Worm (Caenorhabditis elegans) whole organism, late embryonic: ENCODE measurements around the gene zipt-13.

ENCODE experiments used
- F13H6.1 ChIP-seq: sonication (generic microtip); optimal IDR thresholded peaks from 2 replicates; lab custom pipeline; 2016; ENCODE audit warnings: missing genetic modification characterization, missing compliant biosample characterization
- K09A11.1 ChIP-seq: sonication (generic microtip); optimal IDR thresholded peaks from 2 replicates; lab custom pipeline; 2017; ENCODE audit warnings: antibody characterized with exemption, mild to moderate bottlenecking, missing genetic modification characterization, missing compliant biosample characterization; ENCODE audit not compliant: insufficient read depth
- T23F11.4 ChIP-seq: fragments of 200-800 bp; sonication (Bioruptor generic); optimal IDR thresholded peaks from 2 replicates; lab custom pipeline; 2018; ENCODE audit warnings: mild to moderate bottlenecking, missing genetic modification characterization, missing compliant biosample characterization
- ama-1 ChIP-seq: fragments of 150-350 bp; optimal IDR thresholded peaks from 2 replicates; lab custom pipeline; 2014
- ceh-14 ChIP-seq: sonication (generic microtip); optimal IDR thresholded peaks from 2 replicates; lab custom pipeline; 2016; ENCODE audit warnings: missing genotype, missing genetic modification characterization, missing compliant biosample characterization
- ceh-18 ChIP-seq: sonication (generic microtip); optimal IDR thresholded peaks from 2 replicates; lab custom pipeline; 2016; ENCODE audit warnings: missing genetic modification characterization, missing compliant biosample characterization
- ceh-2 ChIP-seq: sonication (generic microtip); optimal IDR thresholded peaks from 2 replicates; lab custom pipeline; 2016; ENCODE audit warnings: missing genotype, missing genetic modification characterization, missing compliant biosample characterization
- ceh-31 ChIP-seq: sonication (generic microtip); optimal IDR thresholded peaks from 2 replicates; lab custom pipeline; 2016; ENCODE audit warnings: missing genetic modification characterization, missing compliant biosample characterization
- ceh-34 ChIP-seq: sonication (generic microtip); optimal IDR thresholded peaks from 2 replicates; lab custom pipeline; 2016; ENCODE audit warnings: mild to moderate bottlenecking, missing genetic modification characterization, missing compliant biosample characterization
- ceh-48 ChIP-seq: sonication (generic microtip); optimal IDR thresholded peaks from 2 replicates; lab custom pipeline; 2016; ENCODE audit warnings: missing genetic modification characterization, inconsistent platforms, missing compliant biosample characterization
- ceh-9 ChIP-seq: sonication (generic microtip); optimal IDR thresholded peaks from 2 replicates; lab custom pipeline; 2016; ENCODE audit warnings: mild to moderate bottlenecking, missing genetic modification characterization, inconsistent platforms, missing compliant biosample characterization
- elt-4 ChIP-seq: sonication (generic microtip); optimal IDR thresholded peaks from 2 replicates; lab custom pipeline; 2016; ENCODE audit warnings: missing genetic modification characterization, missing compliant biosample characterization
- eyg-1 ChIP-seq: sonication (generic microtip); optimal IDR thresholded peaks from 2 replicates; lab custom pipeline; 2016; ENCODE audit warnings: missing genotype, missing genetic modification characterization, missing compliant biosample characterization
- fax-1 ChIP-seq: sonication (generic microtip); optimal IDR thresholded peaks from 2 replicates; lab custom pipeline; 2016; ENCODE audit warnings: missing genotype, missing genetic modification characterization, missing compliant biosample characterization
- fkh-10 ChIP-seq: fragments of 150-350 bp; optimal IDR thresholded peaks from 2 replicates; lab custom pipeline; 2014; ENCODE audit warnings: missing biosample characterization, missing genetic modification reagents, missing genetic modification characterization
- fkh-6 ChIP-seq: sonication (generic microtip); optimal IDR thresholded peaks from 2 replicates; lab custom pipeline; 2016; ENCODE audit warnings: missing genetic modification characterization, missing compliant biosample characterization
- gmeb-2 ChIP-seq: sonication (generic microtip); optimal IDR thresholded peaks from 2 replicates; lab custom pipeline; 2016; ENCODE audit warnings: missing genetic modification characterization, inconsistent platforms, missing compliant biosample characterization
- hlh-30 ChIP-seq: sonication (generic microtip); optimal IDR thresholded peaks from 2 replicates; lab custom pipeline; 2017; ENCODE audit warnings: antibody characterized with exemption, missing genetic modification characterization, missing compliant biosample characterization; ENCODE audit not compliant: insufficient read depth
- hlh-8 ChIP-seq: sonication (generic microtip); optimal IDR thresholded peaks from 2 replicates; lab custom pipeline; 2016; ENCODE audit warnings: missing genotype, missing genetic modification characterization, missing compliant biosample characterization
- lim-6 ChIP-seq: sonication (generic microtip); optimal IDR thresholded peaks from 2 replicates; lab custom pipeline; 2016; ENCODE audit warnings: missing genetic modification characterization, missing compliant biosample characterization
- lin-11 ChIP-seq: fragments of 200-800 bp; sonication (Bioruptor generic); optimal IDR thresholded peaks from 2 replicates; lab custom pipeline; 2018; ENCODE audit warnings: mild to moderate bottlenecking, missing genetic modification characterization, missing compliant biosample characterization
- pag-3 ChIP-seq: sonication (generic microtip); optimal IDR thresholded peaks from 2 replicates; lab custom pipeline; 2016; ENCODE audit warnings: missing compliant biosample characterization, missing genetic modification characterization, borderline replicate concordance
- pha-4 ChIP-seq: fragments of 150-350 bp; optimal IDR thresholded peaks from 2 replicates; lab custom pipeline; 2018; ENCODE audit warnings: missing biosample characterization, missing genetic modification reagents, missing genetic modification characterization
- pqm-1 ChIP-seq: sonication (generic microtip); optimal IDR thresholded peaks from 2 replicates; lab custom pipeline; 2016; ENCODE audit warnings: missing genetic modification characterization, missing compliant biosample characterization
- pros-1 ChIP-seq: fragments of 150-350 bp; optimal IDR thresholded peaks from 2 replicates; lab custom pipeline; 2014; ENCODE audit warnings: missing biosample characterization, missing genetic modification reagents, missing genetic modification characterization
- ref-2 ChIP-seq: sonication (generic microtip); optimal IDR thresholded peaks from 2 replicates; lab custom pipeline; 2016; ENCODE audit warnings: missing genetic modification characterization, missing compliant biosample characterization
- sox-4 ChIP-seq: sonication (generic microtip); optimal IDR thresholded peaks from 2 replicates; lab custom pipeline; 2017; ENCODE audit warnings: mild to moderate bottlenecking, missing genetic modification characterization, inconsistent platforms, missing compliant biosample characterization
- tbx-2 ChIP-seq: sonication (generic microtip); optimal IDR thresholded peaks from 2 replicates; lab custom pipeline; 2016; ENCODE audit warnings: missing genetic modification characterization, missing compliant biosample characterization
- tbx-7 ChIP-seq: sonication (generic microtip); optimal IDR thresholded peaks from 2 replicates; lab custom pipeline; 2016; ENCODE audit warnings: missing genotype, missing genetic modification characterization, missing compliant biosample characterization
- unc-3 ChIP-seq, 2 experiments: fragments of 200-800 bp in 1 of 2; sonication (Bioruptor generic) in 1 of 2; sonication (generic microtip) in 1 of 2; conservative IDR thresholded peaks in 1 of 2; optimal IDR thresholded peaks in 1 of 2; 2 replicates each; pipeline versions ENCODE4 v1.3.6 to Lab custom; 2016 to 2022; ENCODE audit warnings: missing compliant biosample characterization in 2 of 2, missing genetic modification characterization in 2 of 2, missing genetic modification reagents in 1 of 2
- unc-42 ChIP-seq: sonication (generic microtip); optimal IDR thresholded peaks from 2 replicates; lab custom pipeline; 2016; ENCODE audit warnings: missing genotype, missing genetic modification characterization, missing compliant biosample characterization
- unc-55 ChIP-seq: sonication (generic microtip); optimal IDR thresholded peaks from 2 replicates; lab custom pipeline; 2017; ENCODE audit warnings: missing biosample characterization, missing genetic modification reagents, missing genetic modification characterization
- unc-86 ChIP-seq: sonication (generic microtip); optimal IDR thresholded peaks from 2 replicates; lab custom pipeline; 2016; ENCODE audit warnings: missing genetic modification characterization, missing compliant biosample characterization
- zip-5 ChIP-seq: sonication (generic microtip); optimal IDR thresholded peaks from 2 replicates; lab custom pipeline; 2016; ENCODE audit warnings: missing genetic modification characterization, missing compliant biosample characterization
- ztf-16 ChIP-seq: sonication (generic microtip); optimal IDR thresholded peaks from 2 replicates; lab custom pipeline; 2017; ENCODE audit warnings: missing genetic modification characterization, missing compliant biosample characterization

zipt-13 gene

ce11 chrX:10232395-10232794, 4.3 kb downstream of the zipt-13 start:
- TF ChIP-seq unc-3 (GFP tag; conservative IDR thresholded peaks at IDR 0.05; lab: Robert Waterston, UW) (no peak), unc-3 (tag; optimal IDR thresholded peaks at IDR 0.05; lab: Kevin White, UChicago) (no peak), eyg-1 (no peak), unc-42 (tag; lab: Kevin White, UChicago) (peak; percentile 13), tbx-7 (tag; lab: Kevin White, UChicago) (no peak), ceh-18 (no peak), zip-5 (tag; lab: Kevin White, UChicago) (no peak), pqm-1 (tag; lab: Kevin White, UChicago) (no peak), K09A11.1 (tag; lab: Kevin White, UChicago) (no peak), fax-1 (tag; lab: Kevin White, UChicago) (no peak)

- TF ChIP-seq lin-11 (tag; lab: Kevin White, UChicago) (no peak), hlh-30 (tag; lab: Kevin White, UChicago) (peak; percentile 19)
Observed at ce11 chrX:10230872-10231271, 5.9 kb downstream of the zipt-13 start.

- TF ChIP-seq T23F11.4 (no peak), tbx-2 (no peak), ceh-31 (no peak), fkh-10 (GFP tag; lab: Kevin White, UChicago) (no peak), tbx-7 (tag; lab: Kevin White, UChicago) (no peak), pha-4 (no peak), sox-4 (tag; lab: Kevin White, UChicago) (no peak), ceh-2 (tag; lab: Kevin White, UChicago) (no peak), F13H6.1 (no peak), unc-3 (GFP tag; conservative IDR thresholded peaks at IDR 0.05; lab: Robert Waterston, UW) (no peak), unc-3 (tag; optimal IDR thresholded peaks at IDR 0.05; lab: Kevin White, UChicago) (no peak), unc-86 (no peak), unc-55 (GFP tag; lab: Kevin White, UChicago) (no peak), ceh-34 (no peak), ceh-48 (tag; lab: Kevin White, UChicago) (no peak), ztf-16 (tag; lab: Kevin White, UChicago) (no peak), ama-1 (lab: Kevin White, UChicago) (no peak), lim-6 (tag; lab: Kevin White, UChicago) (no peak)
Observed at ce11 chrX:10228094-10228746, 8.5 kb downstream of the zipt-13 start, which contains the start of gene C14H10.3. Gene C14H10.3, minus strand, starts transcription at chrX:10228137.

- TF ChIP-seq gmeb-2 (tag; lab: Kevin White, UChicago) (no peak), fkh-6 (tag; lab: Kevin White, UChicago) (no peak), ceh-14 (tag; lab: Kevin White, UChicago) (no peak), fax-1 (tag; lab: Kevin White, UChicago) (no peak), elt-4 (no peak), ceh-9 (no peak), pag-3 (tag; lab: Kevin White, UChicago) (no peak), K09A11.1 (tag; lab: Kevin White, UChicago) (no peak), fkh-10 (GFP tag; lab: Kevin White, UChicago) (no peak), ref-2 (tag; lab: Kevin White, UChicago) (no peak), lim-6 (tag; lab: Kevin White, UChicago) (no peak), ama-1 (lab: Kevin White, UChicago) (no peak), pqm-1 (tag; lab: Kevin White, UChicago) (no peak)
- TF ChIP-seq, all 69 proteins: peak for 0
Observed at ce11 chrX:10227217-10227616, 9.5 kb downstream of the zipt-13 start.

- TF ChIP-seq hlh-8 (tag; lab: Kevin White, UChicago) (no peak), pros-1 (tag; lab: Kevin White, UChicago) (no peak), eyg-1 (no peak)
Observed at ce11 chrX:10225845-10226244, 10.9 kb downstream of the zipt-13 start.
